Worm (Caenorhabditis elegans) whole organism, young adult: ENCODE measurements around the gene twk-45.

Experiments used
- B0019.2 ChIP-seq: fragments of 200-800 bp; sonication (Bioruptor generic); conservative IDR thresholded peaks from 2 replicates; pipeline ENCODE4 v1.3.6; 2022; ENCODE audit warnings: missing genetic modification reagents, missing genetic modification characterization, missing compliant biosample characterization
- D2030.7 ChIP-seq: fragments of 200-800 bp; sonication (Bioruptor generic); IDR thresholded peaks from 2 replicates; pipeline ENCODE4 v1.3.6; 2022; ENCODE audit warnings: missing genetic modification reagents, missing genetic modification characterization, missing compliant biosample characterization
- F23B12.7 ChIP-seq: sonication (generic microtip); optimal IDR thresholded peaks from 2 replicates; lab custom pipeline; 2017; ENCODE audit warnings: missing genetic modification characterization, mild to moderate bottlenecking, missing compliant biosample characterization, antibody characterized with exemption, moderate library complexity; ENCODE audit not compliant: insufficient read depth
- K11D2.4 ChIP-seq: fragments of 200-800 bp; sonication (Bioruptor generic); IDR thresholded peaks from 2 replicates; pipeline ENCODE4 v1.3.6; 2022; ENCODE audit warnings: missing genetic modification reagents, missing genetic modification characterization, missing compliant biosample characterization
- Y95B8A.8 ChIP-seq: fragments of 200-800 bp; sonication (Bioruptor generic); IDR thresholded peaks from 2 replicates; pipeline ENCODE4 v1.3.6; 2022; ENCODE audit warnings: missing genetic modification reagents, missing genetic modification characterization, missing compliant biosample characterization
- ZK185.1 ChIP-seq: sonication (generic microtip); optimal IDR thresholded peaks from 2 replicates; lab custom pipeline; 2016; ENCODE audit warnings: mild to moderate bottlenecking, missing genetic modification characterization, missing compliant biosample characterization; ENCODE audit not compliant: poor library complexity, severe bottlenecking
- ama-1 ChIP-seq, 3 experiments: fragments of 150-350 bp in 1 of 3; sonication (generic microtip) in 2 of 3; optimal IDR thresholded peaks; 2 replicates each; lab custom pipeline; 2014 to 2018; ENCODE audit warnings: missing biosample characterization in 2 of 3, missing genetic modification characterization in 2 of 3, missing genetic modification reagents in 2 of 3
- attf-5 ChIP-seq: fragments of 200-800 bp; sonication (Bioruptor generic); optimal IDR thresholded peaks from 2 replicates; lab custom pipeline; 2018; ENCODE audit warnings: mild to moderate bottlenecking, missing genetic modification characterization, missing compliant biosample characterization
- attf-6 ChIP-seq: fragments of 200-800 bp; sonication (Bioruptor generic); IDR thresholded peaks from 2 replicates; pipeline ENCODE4 v1.3.6; 2022; ENCODE audit warnings: missing genetic modification reagents, missing genetic modification characterization, missing compliant biosample characterization
- cebp-2 ChIP-seq: fragments of 200-800 bp; sonication (Bioruptor generic); IDR thresholded peaks from 2 replicates; pipeline ENCODE4 v1.3.6; 2022; ENCODE audit warnings: missing genetic modification characterization, missing compliant biosample characterization
- ceh-100 ChIP-seq: fragments of 200-800 bp; sonication (Bioruptor generic); IDR thresholded peaks from 2 replicates; pipeline ENCODE4 v1.3.6; 2022; ENCODE audit warnings: missing genetic modification reagents, missing genetic modification characterization, missing compliant biosample characterization
- ceh-91 ChIP-seq: fragments of 200-800 bp; sonication (Bioruptor generic); IDR thresholded peaks from 2 replicates; pipeline ENCODE4 v1.3.6; 2022; ENCODE audit warnings: missing genetic modification reagents, missing genetic modification characterization, missing compliant biosample characterization
- dpl-1 ChIP-seq: fragments of 150-350 bp; optimal IDR thresholded peaks from 2 replicates; lab custom pipeline; 2014; ENCODE audit warnings: missing biosample characterization, missing genetic modification reagents, missing genetic modification characterization
- ekl-4 ChIP-seq: fragments of 200-800 bp; sonication (Bioruptor generic); IDR thresholded peaks from 2 replicates; pipeline ENCODE4 v1.3.6; 2022; ENCODE audit warnings: missing genetic modification reagents, missing genetic modification characterization, missing compliant biosample characterization
- ets-4 ChIP-seq: fragments of 200-800 bp; sonication (Bioruptor generic); optimal IDR thresholded peaks from 2 replicates; lab custom pipeline; 2018; ENCODE audit warnings: mild to moderate bottlenecking, missing genetic modification characterization, missing compliant biosample characterization
- him-1 ChIP-seq: sonication (generic microtip); optimal IDR thresholded peaks from 2 replicates; lab custom pipeline; 2016; ENCODE audit warnings: missing genotype, missing genetic modification reagents, missing genetic modification characterization, missing compliant biosample characterization
- hlh-26 ChIP-seq: fragments of 200-800 bp; sonication (Bioruptor generic); conservative IDR thresholded peaks from 2 replicates; pipeline ENCODE4 v1.3.6; 2022; ENCODE audit warnings: missing genetic modification reagents, missing genetic modification characterization, missing compliant biosample characterization
- hmg-1.2 ChIP-seq: fragments of 200-800 bp; sonication (Bioruptor generic); IDR thresholded peaks from 2 replicates; pipeline ENCODE4 v1.3.6; 2022; ENCODE audit warnings: missing genetic modification reagents, missing genetic modification characterization, missing compliant biosample characterization
- lin-26 ChIP-seq: fragments of 200-800 bp; sonication (Bioruptor generic); IDR thresholded peaks from 2 replicates; pipeline ENCODE4 v1.3.6; 2022; ENCODE audit warnings: missing genetic modification reagents, missing genetic modification characterization, missing compliant biosample characterization
- lin-35 ChIP-seq, 3 experiments: fragments of 150-350 bp in 2 of 3; sonication (generic microtip) in 1 of 3; optimal IDR thresholded peaks; 2 replicates each; lab custom pipeline; 2014 to 2018; ENCODE audit warnings: missing biosample characterization in 3 of 3, missing genetic modification characterization in 3 of 3, missing genetic modification reagents in 3 of 3
- lin-40 ChIP-seq: sonication (generic microtip); optimal IDR thresholded peaks from 2 replicates; lab custom pipeline; 2016; ENCODE audit warnings: missing genetic modification characterization, mild to moderate bottlenecking, missing compliant biosample characterization, missing genotype, missing genetic modification reagents
- lsl-1 ChIP-seq: fragments of 200-800 bp; sonication (Bioruptor generic); optimal IDR thresholded peaks from 2 replicates; lab custom pipeline; 2018; ENCODE audit warnings: mild to moderate bottlenecking, missing genetic modification characterization, moderate library complexity, missing compliant biosample characterization
- lsy-27 ChIP-seq: sonication (generic microtip); optimal IDR thresholded peaks from 2 replicates; lab custom pipeline; 2017; ENCODE audit warnings: missing genetic modification characterization, mild to moderate bottlenecking, missing compliant biosample characterization, antibody characterized with exemption, missing genotype, borderline replicate concordance; ENCODE audit not compliant: insufficient read depth
- madf-8 ChIP-seq: fragments of 200-800 bp; sonication (Bioruptor generic); conservative IDR thresholded peaks from 2 replicates; pipeline ENCODE4 v1.3.6; 2022; ENCODE audit warnings: missing genetic modification reagents, missing genetic modification characterization, missing compliant biosample characterization
- mcd-1 ChIP-seq: fragments of 200-800 bp; sonication (Bioruptor generic); IDR thresholded peaks from 2 replicates; pipeline ENCODE4 v1.3.6; 2022; ENCODE audit warnings: missing genetic modification reagents, missing genetic modification characterization, missing compliant biosample characterization
- mxl-1 ChIP-seq: sonication (generic microtip); optimal IDR thresholded peaks from 2 replicates; lab custom pipeline; 2016; ENCODE audit warnings: missing genetic modification characterization, missing compliant biosample characterization
- nfyb-1 ChIP-seq: fragments of 200-800 bp; sonication (Bioruptor generic); IDR thresholded peaks from 2 replicates; pipeline ENCODE4 v1.3.6; 2022; ENCODE audit warnings: missing genetic modification reagents, missing genetic modification characterization, missing compliant biosample characterization
- nhr-179 ChIP-seq: sonication (generic microtip); optimal IDR thresholded peaks from 2 replicates; lab custom pipeline; 2016; ENCODE audit warnings: mild to moderate bottlenecking, missing genetic modification characterization, missing compliant biosample characterization
- nhr-27 ChIP-seq: fragments of 200-800 bp; sonication (Bioruptor generic); optimal IDR thresholded peaks from 2 replicates; lab custom pipeline; 2018; ENCODE audit warnings: mild to moderate bottlenecking, missing genetic modification characterization, moderate library complexity, missing compliant biosample characterization
- nhr-80 ChIP-seq: sonication (generic microtip); optimal IDR thresholded peaks from 2 replicates; lab custom pipeline; 2016; ENCODE audit warnings: missing genetic modification characterization, missing compliant biosample characterization
- pha-4 ChIP-seq: fragments of 150-350 bp; sonication (generic microtip); optimal IDR thresholded peaks from 2 replicates; lab custom pipeline; 2014; ENCODE audit warnings: missing biosample characterization, missing genetic modification reagents, missing genetic modification characterization
- snpc-1.3 ChIP-seq: sonication (generic microtip); optimal IDR thresholded peaks from 2 replicates; lab custom pipeline; 2017; ENCODE audit warnings: missing genetic modification characterization, mild to moderate bottlenecking, missing compliant biosample characterization, antibody characterized with exemption, moderate library complexity, missing genotype, missing genetic modification reagents; ENCODE audit not compliant: insufficient read depth
- snpc-4 ChIP-seq, 5 experiments: fragments of 150-350 bp in 1 of 5; sonication (generic microtip) in 4 of 5; optimal IDR thresholded peaks; 2 replicates each; lab custom pipeline; 2014 to 2018; ENCODE audit warnings: missing genetic modification characterization in 5 of 5, missing biosample characterization in 3 of 5, antibody characterized with exemption in 2 of 5, mild to moderate bottlenecking in 2 of 5, missing compliant biosample characterization in 2 of 5, missing genotype in 2 of 5, moderate library complexity in 2 of 5, missing genetic modification reagents in 1 of 5
- somi-1 ChIP-seq: fragments of 200-800 bp; sonication (Bioruptor generic); optimal IDR thresholded peaks from 2 replicates; lab custom pipeline; 2018; ENCODE audit warnings: mild to moderate bottlenecking, missing genetic modification characterization, missing compliant biosample characterization
- tbp1 ChIP-seq: fragments of 200-800 bp; sonication (Bioruptor generic); optimal IDR thresholded peaks from 2 replicates; lab custom pipeline; 2018; ENCODE audit warnings: mild to moderate bottlenecking, missing genetic modification characterization, missing compliant biosample characterization
- xnd-1 ChIP-seq: sonication (generic microtip); optimal IDR thresholded peaks from 2 replicates; lab custom pipeline; 2016; ENCODE audit warnings: missing genotype, missing genetic modification reagents, missing genetic modification characterization, missing compliant biosample characterization
- zim-3 ChIP-seq: sonication (generic microtip); optimal IDR thresholded peaks from 2 replicates; lab custom pipeline; 2017; ENCODE audit warnings: mild to moderate bottlenecking, missing genetic modification characterization, moderate library complexity, missing compliant biosample characterization

The twk-45 gene

DNA sequence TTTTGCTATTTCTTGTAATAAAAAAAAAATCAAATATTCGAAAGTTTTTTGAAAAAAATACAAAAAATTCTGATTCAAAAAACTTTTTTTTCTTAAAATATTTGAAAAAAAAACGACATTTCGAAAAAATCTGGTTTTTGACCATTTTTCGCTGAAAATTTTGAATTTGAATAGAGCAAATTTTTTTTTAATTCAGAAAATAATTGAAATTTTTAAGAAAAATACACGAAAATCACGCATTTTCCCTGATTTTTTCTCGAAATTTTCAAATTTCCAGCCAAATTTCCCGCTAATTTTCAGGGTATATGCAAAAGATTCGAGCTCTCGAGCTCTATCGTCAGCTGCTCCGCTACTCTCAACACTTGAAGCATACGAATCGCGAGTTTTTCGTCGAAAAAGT lies 25.1 kb upstream of the twk-45 start, which contains the start of gene Y71H2AM.1 (continued):
- no peak for TF ChIP-seq madf-8 (GFP tag; lab: Robert Waterston, UW)
- TF ChIP-seq xnd-1 (tag; lab: Kevin White, UChicago): no peak
- TF ChIP-seq, all 124 proteins: peak for 0

DNA sequence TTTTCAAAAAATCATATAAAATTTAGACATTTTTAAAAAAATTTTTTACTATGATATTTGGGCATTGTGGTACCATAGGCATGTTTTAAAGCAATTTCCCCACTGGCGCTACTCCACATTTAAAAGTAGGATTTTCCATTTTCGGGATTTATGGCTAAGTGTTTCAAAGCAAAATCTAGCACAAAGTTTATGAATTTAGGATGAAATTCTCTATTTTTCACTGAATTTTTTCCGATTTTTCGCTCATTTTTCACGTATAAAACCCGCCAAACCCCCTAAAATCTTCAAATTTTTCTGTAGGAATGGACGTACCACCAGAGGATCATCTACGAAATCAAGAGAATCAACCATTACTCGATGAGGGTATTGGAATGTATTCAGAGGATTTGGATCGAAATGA lies 17.3 kb upstream of the twk-45 start, which contains the start of gene pipp-4P:
Gene pipp-4P, plus strand, starts transcription at position 301 of the 400 bp plus-strand sequence.
- TF ChIP-seq ama-1 (optimal IDR thresholded peaks at IDR 0.05; lab: Kevin White, UChicago) (no peak), ama-1 (GFP tag; optimal IDR thresholded peaks at IDR 0.05; lab: Kevin White, UChicago) (no peak), attf-6 (no peak)

DNA sequence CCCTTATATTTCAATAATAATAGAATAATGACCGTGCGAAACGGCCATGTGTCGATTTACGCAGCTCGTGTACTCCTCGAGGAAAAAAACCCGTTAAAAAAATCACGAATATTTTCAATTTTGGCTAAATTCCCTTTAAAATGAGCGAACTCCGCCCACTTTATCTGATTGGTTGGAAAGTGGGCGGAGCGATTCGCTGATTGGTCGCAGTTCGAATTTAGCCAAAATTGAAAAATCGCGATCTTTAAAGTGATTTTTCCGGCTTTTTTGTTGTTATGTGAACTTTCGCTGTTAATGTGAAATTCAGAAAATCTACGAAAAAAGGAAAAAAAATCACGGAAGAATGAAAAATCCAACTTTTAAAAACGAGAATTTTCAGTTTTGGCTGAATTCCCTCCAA lies 16.1 kb upstream of the twk-45 start:
- TF ChIP-seq B0019.2: no peak
- no peak for TF ChIP-seq Y95B8A.8 (GFP tag; lab: Robert Waterston, UW)
- TF ChIP-seq nfyb-1 (GFP tag; lab: Robert Waterston, UW): peak; percentile 31; the same call in 1 of the 2 replicates

DNA sequence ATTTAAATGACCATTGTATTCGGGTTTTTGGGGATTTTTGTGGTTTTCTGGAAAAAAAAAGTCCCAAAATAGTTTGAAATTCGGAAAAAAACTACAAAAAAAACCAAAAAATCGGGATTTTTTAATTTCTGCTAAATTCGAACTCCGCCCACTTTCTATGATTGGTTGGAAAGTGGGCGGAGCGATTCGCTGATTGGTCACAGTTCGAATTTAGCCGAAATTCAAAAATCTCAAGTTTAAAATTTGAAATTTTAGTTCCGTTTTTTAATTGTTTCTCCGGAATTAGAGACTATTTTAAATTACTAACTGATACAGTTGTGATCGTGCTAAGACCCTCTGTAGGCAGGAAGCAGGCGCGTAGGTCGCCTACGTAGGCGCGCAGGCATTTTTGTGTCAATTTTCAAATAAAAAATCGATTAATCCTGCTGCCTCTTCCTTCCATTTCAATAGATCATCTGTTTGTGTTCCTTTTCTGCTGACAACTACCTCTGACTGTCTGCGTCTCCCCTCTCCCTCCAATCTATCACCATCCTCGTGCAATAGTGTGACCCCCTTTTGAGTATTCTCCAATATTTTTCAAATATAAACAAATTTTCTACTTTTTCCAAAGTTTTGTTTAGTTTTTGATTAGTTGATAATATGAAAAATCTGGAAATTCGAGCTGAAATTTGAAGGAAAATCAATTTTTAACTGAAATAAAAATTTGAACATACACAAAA lies 14.7 kb upstream of the twk-45 start:
- TF ChIP-seq hmg-1.2 (GFP tag; lab: Robert Waterston, UW) (peak; percentile 94), cebp-2 (GFP tag; lab: Robert Waterston, UW) (no peak), nfyb-1 (GFP tag; lab: Robert Waterston, UW) (peak; percentile 91)
- TF ChIP-seq, all 124 proteins: peak for 2

DNA sequence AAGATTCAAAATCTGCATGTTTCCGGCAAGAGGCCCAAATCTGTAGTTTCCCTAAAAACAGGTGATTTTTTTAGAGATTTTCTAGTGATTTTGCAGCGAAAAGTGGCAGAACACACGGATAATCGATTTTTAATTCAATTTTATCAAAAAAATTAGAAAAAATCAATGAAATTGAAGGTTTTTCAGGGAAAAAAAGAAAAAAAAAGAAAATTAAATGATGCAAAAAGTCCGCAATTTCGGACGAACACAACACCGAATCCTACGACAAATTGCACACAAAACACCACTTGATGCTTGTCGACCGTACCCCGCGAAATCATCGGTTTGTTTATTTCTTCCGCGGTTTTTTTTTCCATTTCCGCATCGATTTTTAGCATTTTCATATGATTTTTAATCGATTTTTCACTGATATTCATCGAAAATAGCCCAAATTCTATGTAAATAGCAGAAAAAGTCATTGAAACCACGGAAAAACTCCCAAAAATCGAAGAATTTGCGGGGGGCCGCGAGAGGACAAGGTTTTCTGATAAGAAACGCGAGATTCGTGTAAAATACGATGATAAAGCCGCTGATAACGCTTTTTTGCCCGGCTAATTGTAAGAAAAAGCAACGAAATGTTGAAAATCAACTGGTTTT lies 13.3 kb upstream of the twk-45 start, which contains the start of gene tufm-1:
Gene tufm-1, minus strand, starts transcription at position 51 of the 636 bp plus-strand sequence.
- TF ChIP-seq nfyb-1 (GFP tag; lab: Robert Waterston, UW) (no peak), lin-26 (GFP tag; lab: Robert Waterston, UW) (no peak), ekl-4 (GFP tag; lab: Robert Waterston, UW) (no peak), K11D2.4 (GFP tag; lab: Robert Waterston, UW) (no peak), him-1 (tag; lab: Kevin White, UChicago) (no peak), lsl-1 (GFP tag; lab: Kevin White, UChicago) (peak; percentile 78), D2030.7 (GFP tag; lab: Robert Waterston, UW) (peak; percentile 18; the same call in 1 of the 2 replicates), lsy-27 (tag; lab: Kevin White, UChicago) (no peak), pha-4 (peak; percentile 17), ceh-100 (GFP tag; lab: Robert Waterston, UW) (no peak), ZK185.1 (tag; lab: Kevin White, UChicago) (no peak), snpc-4 (GFP tag; optimal IDR thresholded peaks at IDR 0.05; lab: Kevin White, UChicago) (no peak), snpc-4 (tag; optimal IDR thresholded peaks at IDR 0.05; lab: Kevin White, UChicago) (peak in 1 of 4 experiments; percentile 33), B0019.2 (no peak), dpl-1 (GFP tag; lab: Kevin White, UChicago) (peak; percentile 28), attf-5 (GFP tag; lab: Kevin White, UChicago) (peak; percentile 46), nhr-179 (tag; lab: Kevin White, UChicago) (no peak), nhr-80 (peak; percentile 13), lin-35 (GFP tag; optimal IDR thresholded peaks at IDR 0.05; lab: Kevin White, UChicago) (peak in 1 of 3 experiments; percentile 66), F23B12.7 (tag; lab: Kevin White, UChicago) (peak; percentile 62), snpc-1.3 (tag; lab: Kevin White, UChicago) (no peak), hlh-26 (no peak), ets-4 (GFP tag; lab: Kevin White, UChicago) (no peak), nhr-27 (tag; lab: Kevin White, UChicago) (no peak), mxl-1 (no peak), somi-1 (GFP tag; lab: Kevin White, UChicago) (no peak), tbp1 (GFP tag; lab: Kevin White, UChicago) (peak; percentile 16), mcd-1 (GFP tag; lab: Robert Waterston, UW) (peak; percentile 70), zim-3 (tag; lab: Kevin White, UChicago) (no peak), ceh-91 (GFP tag; lab: Robert Waterston, UW) (peak; percentile 42; the same call in 1 of the 2 replicates), lin-40 (tag; lab: Kevin White, UChicago) (peak; percentile 38)
